Worm (Caenorhabditis elegans) whole organism, L4/young adult: ENCODE measurements around the gene T24A6.20.
"Not testable (repeated sequence)": the region's sequence is repeated elsewhere in the genome, so short reads cannot be mapped to it uniquely, and the experiment has no call there.

Experiments used
- W03F9.2 ChIP-seq: fragments of 150-350 bp; optimal IDR thresholded peaks from 2 replicates; lab custom pipeline; 2014; ENCODE audit warnings: missing biosample characterization, missing genetic modification characterization
- dao-5 ChIP-seq: sonication (generic microtip); optimal IDR thresholded peaks from 2 replicates; lab custom pipeline; 2016; ENCODE audit warnings: missing genotype, missing genetic modification characterization, moderate library complexity, missing compliant biosample characterization
- him-1 ChIP-seq: sonication (generic microtip); optimal IDR thresholded peaks from 2 replicates; lab custom pipeline; 2016; ENCODE audit warnings: missing genotype, missing genetic modification reagents, missing genetic modification characterization, missing compliant biosample characterization

DNA sequence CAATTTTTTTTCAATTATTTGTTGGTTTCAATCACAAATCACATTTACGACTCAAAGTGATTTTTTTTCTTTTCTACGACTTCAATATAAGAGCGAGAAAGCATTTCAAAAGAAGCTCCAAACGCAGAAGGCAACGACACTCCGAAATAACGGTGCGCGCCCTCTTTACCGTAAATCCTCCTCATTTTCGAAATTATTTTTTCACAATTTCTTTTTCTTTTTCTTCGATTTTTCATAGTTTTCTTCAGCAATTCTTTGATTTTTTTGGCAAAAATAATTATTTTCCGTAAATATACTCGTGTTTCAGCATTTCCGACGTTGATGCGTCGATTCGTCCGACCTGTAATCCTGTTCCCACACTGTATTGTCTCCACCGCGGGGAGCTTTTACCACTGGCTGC is 17.8 kb downstream of the T24A6.20 start, which contains the start of gene F40C5.2:
- TF ChIP-seq him-1; W03F9.2; dao-5 (tag; lab: Kevin White, UChicago): not testable (repeated sequence)
